Fruit fly (Drosophila melanogaster) whole organism, embryonic: ENCODE results near the gene Gr98d.

Experiments used
- Asciz ChIP-seq: fragments of 200-800 bp; sonication (Bioruptor generic); optimal IDR thresholded peaks from 2 replicates; lab custom pipeline; 2017; ENCODE audit warnings: missing biosample characterization, mild to moderate bottlenecking, missing genetic modification characterization, missing genetic modification reagents
- B-H1 ChIP-seq: fragments of 200-800 bp; sonication (Bioruptor generic); IDR thresholded peaks from 3 replicates; pipeline ENCODE4 v1.3.6; 2022; ENCODE audit warnings: missing biosample characterization, missing genetic modification characterization
- Blimp-1 ChIP-seq: fragments of 200-800 bp; sonication (Bioruptor generic); optimal IDR thresholded peaks from 3 replicates; lab custom pipeline; 2018; ENCODE audit warnings: missing biosample characterization, missing genetic modification characterization, mild to moderate bottlenecking, moderate library complexity, missing genetic modification reagents
- CG10979 ChIP-seq: fragments of 200-800 bp; sonication (Bioruptor generic); optimal IDR thresholded peaks from 2 replicates; lab custom pipeline; 2018; ENCODE audit warnings: missing biosample characterization, mild to moderate bottlenecking, missing genetic modification characterization, moderate library complexity
- CG11093 ChIP-seq: fragments of 200-800 bp; sonication (Bioruptor generic); IDR thresholded peaks from 3 replicates; pipeline ENCODE4 v1.3.6; 2022; ENCODE audit warnings: missing biosample characterization, missing genetic modification characterization
- CG13894 ChIP-seq: fragments of 200-800 bp; sonication (Bioruptor generic); optimal IDR thresholded peaks from 3 replicates; lab custom pipeline; 2018; ENCODE audit warnings: missing biosample characterization, mild to moderate bottlenecking, missing genetic modification characterization, moderate library complexity
- CG14860 ChIP-seq: fragments of 200-800 bp; sonication (Bioruptor generic); IDR thresholded peaks from 3 replicates; pipeline ENCODE4 v1.3.6; 2022; ENCODE audit warnings: missing biosample characterization, missing genetic modification characterization; ENCODE audit not compliant: partially characterized antibody
- CG17359 ChIP-seq: fragments of 200-800 bp; sonication (Bioruptor generic); optimal IDR thresholded peaks from 3 replicates; lab custom pipeline; 2018; ENCODE audit warnings: missing biosample characterization, mild to moderate bottlenecking, missing genetic modification characterization, moderate library complexity
- CG17385 ChIP-seq: fragments of 200-800 bp; sonication (Bioruptor generic); optimal IDR thresholded peaks from 3 replicates; lab custom pipeline; 2018; ENCODE audit warnings: missing biosample characterization, mild to moderate bottlenecking, missing genetic modification characterization
- CG17912 ChIP-seq: fragments of 200-800 bp; sonication (Bioruptor generic); optimal IDR thresholded peaks from 2 replicates; lab custom pipeline; 2018; ENCODE audit warnings: missing biosample characterization, mild to moderate bottlenecking, missing genetic modification characterization
- CG18262 ChIP-seq: fragments of 200-800 bp; optimal IDR thresholded peaks from 3 replicates; lab custom pipeline; 2019; ENCODE audit warnings: missing biosample characterization, mild to moderate bottlenecking, missing genetic modification characterization, moderate library complexity
- CG32772 ChIP-seq: fragments of 200-800 bp; sonication (Bioruptor generic); IDR thresholded peaks from 2 replicates; pipeline ENCODE4 v1.3.6; 2022; ENCODE audit warnings: missing biosample characterization, missing genetic modification characterization
- CG3995 ChIP-seq: fragments of 200-800 bp; sonication (Bioruptor generic); optimal IDR thresholded peaks from 3 replicates; lab custom pipeline; 2016; ENCODE audit warnings: missing biosample characterization, missing genetic modification characterization
- CG4360 ChIP-seq: fragments of 200-800 bp; sonication (Bioruptor generic); IDR thresholded peaks from 2 replicates; pipeline ENCODE4 v1.3.6; 2022; ENCODE audit warnings: missing biosample characterization, missing genetic modification characterization
- CG4617 ChIP-seq: fragments of 200-800 bp; sonication (Bioruptor generic); optimal IDR thresholded peaks from 3 replicates; lab custom pipeline; 2016; ENCODE audit warnings: missing biosample characterization, missing genetic modification characterization, borderline replicate concordance
- CG4820 ChIP-seq: fragments of 200-800 bp; sonication (Bioruptor generic); optimal IDR thresholded peaks from 3 replicates; lab custom pipeline; 2016; ENCODE audit warnings: missing biosample characterization, missing genetic modification characterization
- CG6254 ChIP-seq: fragments of 200-800 bp; sonication (Bioruptor generic); optimal IDR thresholded peaks from 3 replicates; lab custom pipeline; 2017; ENCODE audit warnings: mild to moderate bottlenecking, missing biosample characterization, missing genetic modification reagents, missing genetic modification characterization
- CG7786 ChIP-seq: fragments of 200-800 bp; sonication (Bioruptor generic); optimal IDR thresholded peaks from 2 replicates; lab custom pipeline; 2016; ENCODE audit warnings: missing biosample characterization, missing genetic modification characterization
- CG8478 ChIP-seq: fragments of >200 bp; optimal IDR thresholded peaks from 2 replicates; lab custom pipeline; 2018
- CHES-1-like ChIP-seq: fragments of 200-800 bp; sonication (Bioruptor generic); optimal IDR thresholded peaks from 2 replicates; lab custom pipeline; 2016; ENCODE audit warnings: missing biosample characterization, missing genetic modification characterization
- Dad ChIP-seq: fragments of 200-800 bp; sonication (Bioruptor generic); optimal IDR thresholded peaks from 3 replicates; lab custom pipeline; 2016; ENCODE audit warnings: missing biosample characterization, missing genetic modification characterization
- Doc2 ChIP-seq: fragments of 200-800 bp; sonication (Bioruptor generic); IDR thresholded peaks from 2 replicates; pipeline ENCODE4 v1.3.6; 2022; ENCODE audit warnings: missing biosample characterization, missing genetic modification characterization
- Fer2 ChIP-seq: fragments of 200-800 bp; sonication (Bioruptor generic); optimal IDR thresholded peaks from 2 replicates; lab custom pipeline; 2018; ENCODE audit warnings: missing biosample characterization, mild to moderate bottlenecking, missing genetic modification characterization, moderate library complexity
- HmgZ ChIP-seq: fragments of 200-800 bp; sonication (Bioruptor generic); optimal IDR thresholded peaks from 2 replicates; lab custom pipeline; 2018; ENCODE audit warnings: missing biosample characterization, mild to moderate bottlenecking, missing genetic modification characterization
- Hr3 ChIP-seq: fragments of 200-800 bp; sonication (Bioruptor generic); optimal IDR thresholded peaks from 3 replicates; lab custom pipeline; 2016; ENCODE audit warnings: missing biosample characterization, missing genetic modification characterization
- MBD-R2 ChIP-seq: fragments of 200-800 bp; sonication (Bioruptor generic); IDR thresholded peaks from 2 replicates; pipeline ENCODE4 v1.3.6; 2022; ENCODE audit warnings: missing biosample characterization, missing genetic modification characterization
- MTF-1 ChIP-seq: fragments of 200-800 bp; sonication (Bioruptor generic); optimal IDR thresholded peaks from 2 replicates; lab custom pipeline; 2018; ENCODE audit warnings: missing biosample characterization, mild to moderate bottlenecking, missing genetic modification characterization, borderline replicate concordance
- Mrtf ChIP-seq: fragments of 200-800 bp; sonication (Bioruptor generic); IDR thresholded peaks from 3 replicates; pipeline ENCODE4 v1.3.6; 2022; ENCODE audit warnings: missing biosample characterization, missing genetic modification characterization
- NC2β ChIP-seq: fragments of 200-800 bp; sonication (Bioruptor generic); optimal IDR thresholded peaks from 2 replicates; lab custom pipeline; 2016; ENCODE audit warnings: missing biosample characterization, missing genetic modification characterization
- NFAT ChIP-seq: fragments of 200-800 bp; sonication (Bioruptor generic); IDR thresholded peaks from 2 replicates; pipeline ENCODE4 v1.3.6; 2022; ENCODE audit warnings: missing biosample characterization, missing genetic modification characterization
- Nf-YB ChIP-seq: fragments of 200-800 bp; sonication (Bioruptor generic); optimal IDR thresholded peaks from 3 replicates; lab custom pipeline; 2019; ENCODE audit warnings: missing biosample characterization, mild to moderate bottlenecking, missing genetic modification characterization, moderate library complexity
- Ptx1 ChIP-seq: fragments of 200-800 bp; sonication (Bioruptor generic); IDR thresholded peaks from 2 replicates; pipeline ENCODE4 v1.3.6; 2022; ENCODE audit warnings: missing biosample characterization, missing genetic modification characterization
- Ssrp ChIP-seq: fragments of 200-800 bp; sonication (Bioruptor generic); optimal IDR thresholded peaks from 2 replicates; lab custom pipeline; 2018; ENCODE audit warnings: missing biosample characterization, mild to moderate bottlenecking, missing genetic modification characterization, moderate library complexity
- crc ChIP-seq: fragments of 200-800 bp; sonication (Bioruptor generic); optimal IDR thresholded peaks from 2 replicates; lab custom pipeline; 2016; ENCODE audit warnings: missing biosample characterization, missing genetic modification characterization
- crol ChIP-seq: fragments of 200-800 bp; sonication (Bioruptor generic); IDR thresholded peaks from 2 replicates; pipeline ENCODE4 v1.3.6; 2022; ENCODE audit warnings: missing biosample characterization, missing genetic modification characterization
- dysf ChIP-seq: fragments of 200-800 bp; sonication (Bioruptor generic); IDR thresholded peaks from 3 replicates; pipeline ENCODE4 v1.3.6; 2022; ENCODE audit warnings: missing biosample characterization, missing genetic modification characterization
- eve ChIP-seq, 2 experiments: fragments of >200 bp; optimal IDR thresholded peaks; 2 replicates each; lab custom pipeline; 2017; ENCODE audit warnings: missing biosample characterization in 2 of 2, missing genetic modification characterization in 2 of 2
- ftz-f1 ChIP-seq: fragments of 200-800 bp; sonication (Bioruptor generic); optimal IDR thresholded peaks from 2 replicates; lab custom pipeline; 2016; ENCODE audit warnings: missing biosample characterization, missing genetic modification characterization
- grau ChIP-seq: fragments of 200-800 bp; optimal IDR thresholded peaks from 3 replicates; lab custom pipeline; 2019; ENCODE audit warnings: missing biosample characterization, mild to moderate bottlenecking, missing genetic modification characterization, moderate library complexity
- h ChIP-seq: fragments of >200 bp; optimal IDR thresholded peaks from 2 replicates; lab custom pipeline; 2017
- hbn ChIP-seq: fragments of 200-800 bp; sonication (Bioruptor generic); IDR thresholded peaks from 2 replicates; pipeline ENCODE4 v1.3.6; 2022; ENCODE audit warnings: missing biosample characterization, missing genetic modification characterization; ENCODE audit not compliant: partially characterized antibody
- insv ChIP-seq, 2 experiments: fragments of 200-800 bp; sonication (Bioruptor generic); optimal IDR thresholded peaks; 3 replicates each; lab custom pipeline; 2016 to 2018; ENCODE audit warnings: missing biosample characterization in 2 of 2, missing genetic modification characterization in 2 of 2
- luna ChIP-seq: fragments of 200-800 bp; sonication (Bioruptor generic); optimal IDR thresholded peaks from 2 replicates; lab custom pipeline; 2016; ENCODE audit warnings: missing biosample characterization, missing genetic modification characterization
- odd ChIP-seq: fragments of 200-800 bp; sonication (Bioruptor generic); optimal IDR thresholded peaks from 2 replicates; lab custom pipeline; 2017; ENCODE audit warnings: missing biosample characterization, mild to moderate bottlenecking, missing genetic modification characterization
- peb ChIP-seq: fragments of 200-800 bp; sonication (Bioruptor generic); IDR thresholded peaks from 2 replicates; pipeline ENCODE4 v1.3.6; 2022; ENCODE audit warnings: missing biosample characterization, missing genetic modification characterization
- pita ChIP-seq: fragments of 200-800 bp; sonication (Bioruptor generic); optimal IDR thresholded peaks from 2 replicates; lab custom pipeline; 2017; ENCODE audit warnings: missing biosample characterization, mild to moderate bottlenecking, missing genetic modification characterization
- pros ChIP-seq: fragments of 200-800 bp; sonication (Bioruptor generic); optimal IDR thresholded peaks from 3 replicates; lab custom pipeline; 2019; ENCODE audit warnings: missing biosample characterization, mild to moderate bottlenecking, missing genetic modification characterization, moderate library complexity
- row ChIP-seq: fragments of 200-800 bp; sonication (Bioruptor generic); IDR thresholded peaks from 3 replicates; pipeline ENCODE4 v1.3.6; 2022; ENCODE audit warnings: missing biosample characterization, missing genetic modification characterization
- tgo ChIP-seq: fragments of 200-800 bp; sonication (Bioruptor generic); IDR thresholded peaks from 3 replicates; pipeline ENCODE4 v1.3.6; 2022; ENCODE audit warnings: missing biosample characterization, missing genetic modification characterization
- tll ChIP-seq, 2 experiments: fragments of 200-800 bp in 1 of 2; fragments of >200 bp in 1 of 2; sonication (Bioruptor generic) in 1 of 2; optimal IDR thresholded peaks; 2 replicates each; lab custom pipeline; 2017 to 2019; ENCODE audit warnings: missing biosample characterization in 2 of 2, missing genetic modification characterization in 2 of 2, mild to moderate bottlenecking in 1 of 2, moderate library complexity in 1 of 2
- toy ChIP-seq: fragments of 200-800 bp; sonication (Bioruptor generic); IDR thresholded peaks from 2 replicates; pipeline ENCODE4 v1.3.6; 2022; ENCODE audit warnings: missing biosample characterization, missing genetic modification characterization
- ttk ChIP-seq: fragments of 200-800 bp; sonication (Bioruptor generic); IDR thresholded peaks from 2 replicates; pipeline ENCODE4 v2.1.2; 2022; ENCODE audit warnings: missing biosample characterization, missing genetic modification characterization

The Gr98d gene

DNA sequence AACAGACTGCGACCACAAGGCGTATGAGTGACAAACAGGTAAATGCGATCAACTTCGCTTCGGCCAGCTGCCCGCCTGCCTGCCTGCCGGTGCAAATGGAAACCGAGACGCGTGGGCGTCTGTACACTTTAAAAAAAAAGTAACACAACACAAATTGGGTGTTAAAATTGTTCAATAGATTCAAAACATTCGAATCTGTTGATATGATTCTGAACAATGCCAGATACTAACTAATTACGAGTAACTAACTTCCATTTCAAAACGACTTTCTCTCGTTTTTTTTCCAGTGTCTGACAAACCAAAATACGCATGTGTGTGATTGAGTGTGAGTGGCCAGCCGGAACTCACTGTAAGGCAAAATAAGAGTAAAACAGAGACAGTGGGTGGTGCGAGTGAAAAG is 23.9 kb downstream of the Gr98d start (continued):
- TF ChIP-seq Nf-YB (GFP tag; lab: Kevin White, UChicago), result peak; percentile 23
- TF ChIP-seq CG13894, result no peak
- peak; percentile 56 for TF ChIP-seq HmgZ (tag; lab: Kevin White, UChicago)
- no peak for TF ChIP-seq grau (tag; lab: Kevin White, UChicago)
- TF ChIP-seq luna (GFP tag; lab: Kevin White, UChicago), result peak; percentile 86
- TF ChIP-seq Ptx1, result peak; percentile 95
- TF ChIP-seq Fer2 (tag; lab: Kevin White, UChicago), result peak; percentile 76
- TF ChIP-seq CHES-1-like, result peak; percentile 71
- TF ChIP-seq Doc2 (GFP tag; lab: Robert Waterston, UW), result peak; percentile 79
- TF ChIP-seq tll (GFP tag; optimal IDR thresholded peaks at IDR 0.05; lab: Kevin White, UChicago), result no peak
- TF ChIP-seq crc, result peak; percentile 88
- TF ChIP-seq CG17359 (tag; lab: Kevin White, UChicago), result peak; percentile 94
- TF ChIP-seq h (lab: Kevin White, UChicago), result no peak
- peak; percentile 70 for TF ChIP-seq Hr3 (GFP tag; lab: Kevin White, UChicago)
- no peak for TF ChIP-seq insv (GFP tag; optimal IDR thresholded peaks at IDR 0.05; lab: Kevin White, UChicago)
- TF ChIP-seq NC2β (GFP tag; lab: Kevin White, UChicago), result peak; percentile 24
- TF ChIP-seq CG32772 (GFP tag; lab: Robert Waterston, UW), result peak; percentile 88
- TF ChIP-seq CG6254 (GFP tag; lab: Kevin White, UChicago), result peak; percentile 69
- peak; percentile 61 for TF ChIP-seq CG4360 (GFP tag; lab: Robert Waterston, UW)
- peak; percentile 64 for TF ChIP-seq odd (GFP tag; lab: Kevin White, UChicago)
- no peak for TF ChIP-seq ftz-f1 (GFP tag; lab: Kevin White, UChicago)
- TF ChIP-seq MBD-R2, result peak; percentile 79
- TF ChIP-seq CG14860, result no peak
- peak; percentile 56 for TF ChIP-seq Ssrp
- no peak for TF ChIP-seq Blimp-1 (GFP tag; lab: Kevin White, UChicago)
- TF ChIP-seq Dad (GFP tag; lab: Kevin White, UChicago), result peak; percentile 90
- peak; percentile 86 for TF ChIP-seq row (GFP tag; lab: Robert Waterston, UW)
- TF ChIP-seq Mrtf (GFP tag; lab: Robert Waterston, UW), result peak; percentile 90
- peak; percentile 75 for TF ChIP-seq MTF-1 (GFP tag; lab: Kevin White, UChicago)
- peak; percentile 45 for TF ChIP-seq CG4617 (GFP tag; lab: Kevin White, UChicago)
- peak; percentile 82 for TF ChIP-seq B-H1 (GFP tag; lab: Robert Waterston, UW)
- no peak for TF ChIP-seq hbn (GFP tag; lab: Robert Waterston, UW)
- TF ChIP-seq toy, result 0 out of 2 replicates have a peak, but pooled peaks have one; percentile 40
- peak; percentile 96 for TF ChIP-seq dysf
- no peak for TF ChIP-seq pros (GFP tag; lab: Kevin White, UChicago)
- TF ChIP-seq CG17912 (GFP tag; lab: Kevin White, UChicago), result no peak
- TF ChIP-seq CG18262 (tag; lab: Kevin White, UChicago), result peak; percentile 78
- TF ChIP-seq CG3995 (GFP tag; lab: Kevin White, UChicago), result peak; percentile 71
- TF ChIP-seq tgo (GFP tag; lab: Robert Waterston, UW), result peak; percentile 90
- TF ChIP-seq ttk (GFP tag; lab: Robert Waterston, UW), result peak; percentile 83
- peak; percentile 77 for TF ChIP-seq CG10979 (tag; lab: Kevin White, UChicago)
- peak; percentile 81 for TF ChIP-seq Asciz (GFP tag; lab: Kevin White, UChicago)
- peak; percentile 86 for TF ChIP-seq CG4820 (GFP tag; lab: Kevin White, UChicago)
- TF ChIP-seq CG7786 (GFP tag; lab: Kevin White, UChicago), result peak; percentile 79
- peak; percentile 78 for TF ChIP-seq peb (GFP tag; lab: Robert Waterston, UW)
- TF ChIP-seq CG8478 (lab: Kevin White, UChicago), result no peak
- peak; percentile 75 for TF ChIP-seq NFAT (GFP tag; lab: Robert Waterston, UW)
- no peak for TF ChIP-seq pita
- TF ChIP-seq crol (GFP tag; lab: Robert Waterston, UW), result no peak
- TF ChIP-seq CG11093 (GFP tag; lab: Robert Waterston, UW), result peak; percentile 82
- TF ChIP-seq eve (GFP tag; optimal IDR thresholded peaks at IDR 0.05; lab: Kevin White, UChicago), result no peak
- TF ChIP-seq CG17385 (GFP tag; lab: Kevin White, UChicago), result peak; percentile 75
